Worm (Caenorhabditis elegans) whole organism, late embryonic: Measurements from ENCODE around the gene F20D6.10.

Source experiments
- C08G9.2 ChIP-seq: sonication (generic microtip); optimal IDR thresholded peaks from 2 replicates; lab custom pipeline; 2016; ENCODE audit warnings: mild to moderate bottlenecking, missing genetic modification characterization, moderate library complexity, missing compliant biosample characterization
- ceh-18 ChIP-seq: sonication (generic microtip); optimal IDR thresholded peaks from 2 replicates; lab custom pipeline; 2016; ENCODE audit warnings: missing genetic modification characterization, missing compliant biosample characterization
- ceh-34 ChIP-seq: sonication (generic microtip); optimal IDR thresholded peaks from 2 replicates; lab custom pipeline; 2016; ENCODE audit warnings: mild to moderate bottlenecking, missing genetic modification characterization, missing compliant biosample characterization
- ceh-45 ChIP-seq: fragments of 200-800 bp; sonication (Bioruptor generic); IDR thresholded peaks from 2 replicates; pipeline ENCODE4 v1.3.6; 2022; ENCODE audit warnings: missing genetic modification reagents, missing genetic modification characterization, missing compliant biosample characterization
- che-1 ChIP-seq: sonication (generic microtip); optimal IDR thresholded peaks from 2 replicates; lab custom pipeline; 2016; ENCODE audit warnings: mild to moderate bottlenecking, missing genetic modification characterization, missing compliant biosample characterization
- nhr-11 ChIP-seq: fragments of 150-350 bp; optimal IDR thresholded peaks from 2 replicates; lab custom pipeline; 2014; ENCODE audit warnings: missing biosample characterization, missing genetic modification characterization
- nhr-232 ChIP-seq: sonication (generic microtip); optimal IDR thresholded peaks from 2 replicates; lab custom pipeline; 2016; ENCODE audit warnings: missing genetic modification characterization, missing compliant biosample characterization
- npax-4 ChIP-seq: sonication (generic microtip); optimal IDR thresholded peaks from 2 replicates; lab custom pipeline; 2016; ENCODE audit warnings: missing genetic modification characterization, missing compliant biosample characterization
- pax-1 ChIP-seq: fragments of 150-350 bp; optimal IDR thresholded peaks from 2 replicates; lab custom pipeline; 2014; ENCODE audit warnings: missing biosample characterization, missing genetic modification characterization
- pha-4 ChIP-seq: fragments of 150-350 bp; optimal IDR thresholded peaks from 2 replicates; lab custom pipeline; 2018; ENCODE audit warnings: missing biosample characterization, missing genetic modification reagents, missing genetic modification characterization
- rnt-1 ChIP-seq: sonication (generic microtip); optimal IDR thresholded peaks from 2 replicates; lab custom pipeline; 2016; ENCODE audit warnings: missing genetic modification characterization, missing compliant biosample characterization
- tbx-7 ChIP-seq: sonication (generic microtip); optimal IDR thresholded peaks from 2 replicates; lab custom pipeline; 2016; ENCODE audit warnings: missing genotype, missing genetic modification characterization, missing compliant biosample characterization
- unc-55 ChIP-seq: sonication (generic microtip); optimal IDR thresholded peaks from 2 replicates; lab custom pipeline; 2017; ENCODE audit warnings: missing biosample characterization, missing genetic modification reagents, missing genetic modification characterization

DNA sequence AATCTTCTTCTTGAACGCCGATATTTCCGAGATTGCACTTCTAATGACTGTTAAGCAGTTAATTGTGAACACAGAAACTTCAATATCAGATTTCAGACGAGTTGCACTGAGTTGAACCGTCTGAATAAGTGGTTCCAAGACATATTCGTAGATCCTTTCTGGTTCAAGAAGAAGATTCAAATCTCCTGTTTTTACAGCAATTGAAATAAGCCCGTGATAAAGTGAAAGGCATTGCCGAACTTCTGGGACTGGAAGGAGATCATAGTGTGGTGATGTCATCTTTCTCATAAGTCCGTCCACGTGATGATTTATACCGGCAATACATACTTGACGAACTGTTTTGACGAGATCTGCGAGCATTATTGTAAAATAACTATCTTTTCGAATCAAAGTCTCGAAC lies 23.8 kb upstream of the F20D6.10 start:
- no peak for TF ChIP-seq ceh-34 (tag; lab: Kevin White, UChicago)
- no peak for TF ChIP-seq pax-1 (tag; lab: Kevin White, UChicago)
- no peak for TF ChIP-seq unc-55 (GFP tag; lab: Kevin White, UChicago)
- TF ChIP-seq tbx-7 (tag; lab: Kevin White, UChicago) = no peak
- no peak for TF ChIP-seq nhr-232 (tag; lab: Kevin White, UChicago)
- TF ChIP-seq npax-4 = no peak
- no peak for TF ChIP-seq ceh-18
- TF ChIP-seq pha-4 (tag; lab: Kevin White, UChicago) = no peak
- TF ChIP-seq nhr-11 (tag; lab: Kevin White, UChicago) = no peak
- no peak for TF ChIP-seq C08G9.2 (tag; lab: Kevin White, UChicago)
- TF ChIP-seq ceh-45 (GFP tag; lab: Robert Waterston, UW) = no peak
- no peak for TF ChIP-seq rnt-1 (tag; lab: Kevin White, UChicago)
- TF ChIP-seq che-1 (tag; lab: Kevin White, UChicago) = no peak
